Fruit fly (Drosophila melanogaster) whole organism, embryonic: ENCODE measurements around the gene CG42305.

Experiments
- Antp ChIP-seq: fragments of 200-800 bp; sonication (Bioruptor generic); optimal IDR thresholded peaks from 3 replicates; lab custom pipeline; 2016; ENCODE audit warnings: missing biosample characterization, missing genetic modification characterization
- CG10147 ChIP-seq: fragments of 200-800 bp; sonication (Bioruptor generic); optimal IDR thresholded peaks from 2 replicates; lab custom pipeline; 2019; ENCODE audit warnings: missing biosample characterization, mild to moderate bottlenecking, missing genetic modification characterization, moderate library complexity
- CG10565 ChIP-seq: fragments of 200-800 bp; sonication (Bioruptor generic); optimal IDR thresholded peaks from 3 replicates; lab custom pipeline; 2016; ENCODE audit warnings: missing biosample characterization, mild to moderate bottlenecking, missing genetic modification characterization
- CG13424 ChIP-seq: fragments of 200-800 bp; sonication (Bioruptor generic); optimal IDR thresholded peaks from 2 replicates; lab custom pipeline; 2019; ENCODE audit warnings: missing biosample characterization, mild to moderate bottlenecking, missing genetic modification characterization, moderate library complexity
- CG15514 ChIP-seq: fragments of 200-800 bp; sonication (Bioruptor generic); optimal IDR thresholded peaks from 3 replicates; lab custom pipeline; 2017; ENCODE audit warnings: missing biosample characterization, missing genetic modification characterization, mild to moderate bottlenecking, moderate library complexity, missing genetic modification reagents
- CG16813 ChIP-seq: fragments of 200-800 bp; sonication (Bioruptor generic); IDR thresholded peaks from 3 replicates; pipeline ENCODE4 v1.3.6; 2022; ENCODE audit warnings: missing biosample characterization, missing genetic modification characterization; ENCODE audit not compliant: partially characterized antibody
- CG18619 ChIP-seq: fragments of 200-800 bp; sonication (Bioruptor generic); optimal IDR thresholded peaks from 3 replicates; lab custom pipeline; 2017; ENCODE audit warnings: missing biosample characterization, mild to moderate bottlenecking, missing genetic modification characterization
- CG2116 ChIP-seq: fragments of 200-800 bp; sonication (Bioruptor generic); optimal IDR thresholded peaks from 3 replicates; lab custom pipeline; 2018; ENCODE audit warnings: missing biosample characterization, mild to moderate bottlenecking, missing genetic modification characterization
- CG2120 ChIP-seq: fragments of 200-800 bp; sonication (Bioruptor generic); optimal IDR thresholded peaks from 3 replicates; lab custom pipeline; 2016; ENCODE audit warnings: missing biosample characterization, missing genetic modification characterization
- CG2889 ChIP-seq: fragments of 200-800 bp; sonication (Bioruptor generic); IDR thresholded peaks from 3 replicates; pipeline ENCODE4 v1.3.6; 2022; ENCODE audit warnings: missing biosample characterization, missing genetic modification characterization
- CG30403 ChIP-seq: fragments of 200-800 bp; sonication (Bioruptor generic); optimal IDR thresholded peaks from 3 replicates; lab custom pipeline; 2016; ENCODE audit warnings: missing biosample characterization, missing genetic modification characterization
- CG30431 ChIP-seq: fragments of 200-800 bp; sonication (Bioruptor generic); optimal IDR thresholded peaks from 2 replicates; lab custom pipeline; 2017; ENCODE audit warnings: missing biosample characterization, missing genetic modification characterization
- CG3163 ChIP-seq: fragments of 200-800 bp; sonication (Bioruptor generic); optimal IDR thresholded peaks from 3 replicates; lab custom pipeline; 2016; ENCODE audit warnings: missing biosample characterization, missing genetic modification characterization
- CG32532 ChIP-seq: fragments of 200-800 bp; sonication (Bioruptor generic); IDR thresholded peaks from 2 replicates; pipeline ENCODE4 v1.3.6; 2022; ENCODE audit warnings: missing biosample characterization, missing genetic modification characterization
- CG42726 ChIP-seq: fragments of 200-800 bp; sonication (Bioruptor generic); IDR thresholded peaks from 2 replicates; pipeline ENCODE4 v1.3.6; 2022; ENCODE audit warnings: missing biosample characterization, missing genetic modification characterization; ENCODE audit not compliant: partially characterized antibody
- CG5180 ChIP-seq: fragments of 200-800 bp; sonication (Bioruptor generic); optimal IDR thresholded peaks from 3 replicates; lab custom pipeline; 2017; ENCODE audit warnings: missing biosample characterization, missing genetic modification characterization, mild to moderate bottlenecking, moderate library complexity, missing genetic modification reagents
- CG5953 ChIP-seq: fragments of 200-800 bp; sonication (Bioruptor generic); IDR thresholded peaks from 2 replicates; pipeline ENCODE4 v1.3.6; 2022; ENCODE audit warnings: missing biosample characterization, missing genetic modification characterization
- CG8478 ChIP-seq: fragments of >200 bp; optimal IDR thresholded peaks from 2 replicates; lab custom pipeline; 2018
- CkIIα-i1 ChIP-seq: fragments of 200-800 bp; sonication (Bioruptor generic); IDR thresholded peaks from 2 replicates; pipeline ENCODE4 v1.3.6; 2022; ENCODE audit warnings: missing biosample characterization, missing genetic modification characterization
- CrebB ChIP-seq: fragments of 200-800 bp; sonication (Bioruptor generic); optimal IDR thresholded peaks from 3 replicates; lab custom pipeline; 2018; ENCODE audit warnings: missing biosample characterization, mild to moderate bottlenecking, missing genetic modification characterization
- Dref ChIP-seq: fragments of 200-800 bp; sonication (Bioruptor generic); IDR thresholded peaks from 2 replicates; pipeline ENCODE4 v1.3.6; 2022; ENCODE audit warnings: missing biosample characterization, missing genetic modification characterization
- Fer1 ChIP-seq: fragments of 200-800 bp; sonication (Bioruptor generic); optimal IDR thresholded peaks from 2 replicates; lab custom pipeline; 2017; ENCODE audit warnings: missing biosample characterization, mild to moderate bottlenecking, missing genetic modification characterization
- HLH4C ChIP-seq: fragments of 200-800 bp; sonication (Bioruptor generic); IDR thresholded peaks from 3 replicates; pipeline ENCODE4 v1.3.6; 2022; ENCODE audit warnings: missing biosample characterization, missing genetic modification characterization; ENCODE audit not compliant: partially characterized antibody
- HLH54F ChIP-seq: fragments of 200-800 bp; sonication (Bioruptor generic); optimal IDR thresholded peaks from 3 replicates; lab custom pipeline; 2016; ENCODE audit warnings: missing biosample characterization, missing genetic modification characterization
- Hey ChIP-seq: fragments of 200-800 bp; sonication (Bioruptor generic); optimal IDR thresholded peaks from 3 replicates; lab custom pipeline; 2018; ENCODE audit warnings: missing biosample characterization, mild to moderate bottlenecking, missing genetic modification characterization
- MESR4 ChIP-seq: fragments of 200-800 bp; sonication (Bioruptor generic); optimal IDR thresholded peaks from 2 replicates; lab custom pipeline; 2018; ENCODE audit warnings: missing biosample characterization, mild to moderate bottlenecking, missing genetic modification characterization, moderate library complexity
- Max ChIP-seq: fragments of 200-800 bp; sonication (Bioruptor generic); optimal IDR thresholded peaks from 2 replicates; lab custom pipeline; 2016; ENCODE audit warnings: missing biosample characterization, mild to moderate bottlenecking, missing genetic modification characterization
- Mrtf ChIP-seq: fragments of 200-800 bp; sonication (Bioruptor generic); IDR thresholded peaks from 3 replicates; pipeline ENCODE4 v1.3.6; 2022; ENCODE audit warnings: missing biosample characterization, missing genetic modification characterization
- PHDP ChIP-seq: fragments of 200-800 bp; sonication (Bioruptor generic); optimal IDR thresholded peaks from 3 replicates; lab custom pipeline; 2018; ENCODE audit warnings: missing biosample characterization, mild to moderate bottlenecking, missing genetic modification characterization, moderate library complexity
- Ssrp ChIP-seq: fragments of 200-800 bp; sonication (Bioruptor generic); optimal IDR thresholded peaks from 2 replicates; lab custom pipeline; 2018; ENCODE audit warnings: missing biosample characterization, mild to moderate bottlenecking, missing genetic modification characterization, moderate library complexity
- al ChIP-seq: fragments of 200-800 bp; sonication (Bioruptor generic); IDR thresholded peaks from 2 replicates; pipeline ENCODE4 v1.3.6; 2022; ENCODE audit warnings: missing biosample characterization, missing genetic modification characterization
- ara ChIP-seq: fragments of 200-800 bp; sonication (Bioruptor generic); IDR thresholded peaks from 2 replicates; pipeline ENCODE4 v1.3.6; 2022; ENCODE audit warnings: missing biosample characterization, missing genetic modification characterization
- caup ChIP-seq: fragments of 200-800 bp; sonication (Bioruptor generic); optimal IDR thresholded peaks from 3 replicates; lab custom pipeline; 2017; ENCODE audit warnings: missing biosample characterization, mild to moderate bottlenecking, missing genetic modification characterization, moderate library complexity; ENCODE audit not compliant: severe bottlenecking
- cg ChIP-seq: fragments of 200-800 bp; sonication (Bioruptor generic); optimal IDR thresholded peaks from 3 replicates; lab custom pipeline; 2019; ENCODE audit warnings: missing biosample characterization, mild to moderate bottlenecking, missing genetic modification characterization, moderate library complexity
- fd96Cb ChIP-seq: fragments of 200-800 bp; sonication (Bioruptor generic); optimal IDR thresholded peaks from 2 replicates; lab custom pipeline; 2018; ENCODE audit warnings: missing biosample characterization, mild to moderate bottlenecking, missing genetic modification characterization, moderate library complexity
- hb ChIP-seq: fragments of 200-800 bp; sonication (Bioruptor generic); IDR thresholded peaks from 3 replicates; pipeline ENCODE4 v1.3.6; 2022; ENCODE audit warnings: missing biosample characterization, missing genetic modification characterization; ENCODE audit not compliant: partially characterized antibody
- hkb ChIP-seq, 2 experiments: fragments of 200-800 bp in 1 of 2; fragments of >200 bp in 1 of 2; sonication (Bioruptor generic) in 1 of 2; IDR thresholded peaks in 1 of 2; optimal IDR thresholded peaks in 1 of 2; 2 replicates each; pipeline versions ENCODE4 v1.3.6 to Lab custom; 2017 to 2022; ENCODE audit warnings: missing biosample characterization in 1 of 2, missing genetic modification characterization in 1 of 2
- ind ChIP-seq: fragments of 200-800 bp; sonication (Bioruptor generic); optimal IDR thresholded peaks from 3 replicates; lab custom pipeline; 2016; ENCODE audit warnings: missing biosample characterization, missing genetic modification characterization
- nmo ChIP-seq: fragments of 200-800 bp; sonication (Bioruptor generic); optimal IDR thresholded peaks from 2 replicates; lab custom pipeline; 2018; ENCODE audit warnings: missing biosample characterization, mild to moderate bottlenecking, missing genetic modification characterization, moderate library complexity
- pita ChIP-seq: fragments of 200-800 bp; sonication (Bioruptor generic); optimal IDR thresholded peaks from 2 replicates; lab custom pipeline; 2017; ENCODE audit warnings: missing biosample characterization, mild to moderate bottlenecking, missing genetic modification characterization
- prd ChIP-seq, 3 experiments: fragments of >200 bp in 2 of 3; fragments of 200-800 bp in 1 of 3; sonication (Bioruptor generic) in 1 of 3; optimal IDR thresholded peaks in 2 of 3; IDR thresholded peaks in 1 of 3; 2 replicates in 2 of 3; 3 replicates in 1 of 3; pipeline versions ENCODE4 v1.3.6 to Lab custom; 2017 to 2022; ENCODE audit warnings: missing biosample characterization in 1 of 3, missing genetic modification characterization in 1 of 3
- repo ChIP-seq: fragments of 200-800 bp; sonication (Bioruptor generic); optimal IDR thresholded peaks from 2 replicates; lab custom pipeline; 2016; ENCODE audit warnings: missing biosample characterization, missing genetic modification characterization
- scrt ChIP-seq: fragments of 200-800 bp; sonication (Bioruptor generic); optimal IDR thresholded peaks from 2 replicates; lab custom pipeline; 2018; ENCODE audit warnings: missing biosample characterization, mild to moderate bottlenecking, missing genetic modification characterization, moderate library complexity
- so ChIP-seq: fragments of 200-800 bp; sonication (Bioruptor generic); IDR thresholded peaks from 3 replicates; pipeline ENCODE4 v1.3.6; 2022; ENCODE audit warnings: missing biosample characterization, missing genetic modification characterization
- sob ChIP-seq: fragments of 200-800 bp; sonication (Bioruptor generic); IDR thresholded peaks from 2 replicates; pipeline ENCODE4 v1.3.6; 2022; ENCODE audit warnings: missing biosample characterization, missing genetic modification characterization
- tna ChIP-seq: fragments of 200-800 bp; sonication (Bioruptor generic); IDR thresholded peaks from 2 replicates; pipeline ENCODE4 v1.3.6; 2022; ENCODE audit warnings: missing biosample characterization, missing genetic modification characterization; ENCODE audit not compliant: partially characterized antibody

CG42305 gene

DNA sequence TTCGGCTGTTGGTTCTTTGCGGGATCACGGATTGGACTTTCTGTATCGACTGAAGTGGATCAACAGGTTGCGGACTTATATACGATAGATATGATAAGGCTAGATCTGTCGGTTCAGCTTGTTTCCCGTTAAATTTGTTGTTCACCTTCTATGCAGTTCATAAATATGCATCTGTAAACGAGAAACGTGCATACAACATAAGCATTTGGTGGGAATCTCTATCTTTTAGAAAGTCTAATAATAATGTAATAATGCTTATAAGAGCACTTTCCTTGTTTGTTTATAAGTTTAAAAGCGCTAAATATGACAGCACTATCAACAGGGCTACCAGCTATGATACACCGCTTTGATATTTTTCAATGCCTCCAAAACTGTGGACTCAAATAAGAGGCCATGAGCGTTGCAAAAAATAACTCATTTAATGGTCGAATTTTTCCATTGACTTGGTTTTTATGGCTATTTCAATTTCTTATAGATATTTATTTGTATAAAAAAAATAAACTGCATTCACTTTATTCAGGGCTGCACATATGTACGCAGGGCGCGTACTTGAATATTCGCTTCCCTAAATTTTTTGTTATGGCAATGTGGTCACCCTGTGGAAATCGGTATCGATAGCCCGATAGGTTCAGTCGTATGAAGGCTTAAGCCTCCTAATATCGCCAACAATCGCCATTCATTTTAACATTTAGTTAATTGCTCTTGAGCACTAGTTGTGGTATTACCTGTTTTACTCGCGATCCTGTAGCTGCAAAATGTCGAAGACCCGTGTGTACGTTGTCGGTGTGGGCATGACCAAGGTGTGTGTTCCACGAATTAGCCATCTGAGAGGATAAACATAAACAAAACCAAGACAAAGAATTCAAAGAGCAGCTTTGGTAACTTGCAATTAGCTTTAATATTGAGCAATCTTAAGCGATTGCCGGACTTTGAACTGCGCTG lies 18.4 kb downstream of the CG42305 start, which contains the start of the genes CG17597 and ScpX (continued):
- TF ChIP-seq al (GFP tag; lab: Robert Waterston, UW) (no peak; the same call in 1 of the 2 replicates), pita (peak; percentile 33), CG10565 (no peak), ind (GFP tag; lab: Kevin White, UChicago) (peak; percentile 72), CG18619 (GFP tag; lab: Kevin White, UChicago) (peak; percentile 44), CkIIα-i1 (no peak), CG3163 (GFP tag; lab: Kevin White, UChicago) (no peak), hkb (optimal IDR thresholded peaks at IDR 0.05; lab: Kevin White, UChicago) (no peak), hkb (GFP tag; IDR thresholded peaks at IDR 0.05; lab: Robert Waterston, UW) (no peak; the same call in 1 of the 2 replicates), CG5180 (GFP tag; lab: Kevin White, UChicago) (peak; percentile 34), HLH54F (peak; percentile 68), cg (no peak), HLH4C (GFP tag; lab: Robert Waterston, UW) (peak; percentile 90), CG15514 (GFP tag; lab: Kevin White, UChicago) (peak; percentile 82), nmo (GFP tag; lab: Kevin White, UChicago) (peak; percentile 81), CG10147 (GFP tag; lab: Kevin White, UChicago) (peak; percentile 60), CG8478 (lab: Kevin White, UChicago) (no peak), CG30403 (GFP tag; lab: Kevin White, UChicago) (peak; percentile 77), CG32532 (GFP tag; lab: Robert Waterston, UW) (peak; percentile 47; the same call in 1 of the 2 replicates), CG42726 (GFP tag; lab: Robert Waterston, UW) (peak; percentile 73), CG2120 (GFP tag; lab: Kevin White, UChicago) (peak; percentile 79), caup (peak; percentile 34), CG16813 (peak; percentile 81), tna (GFP tag; lab: Robert Waterston, UW) (peak; percentile 89), CG5953 (GFP tag; lab: Robert Waterston, UW) (no peak), Hey (tag; lab: Kevin White, UChicago) (peak; percentile 40), fd96Cb (tag; lab: Kevin White, UChicago) (peak; percentile 40), CG2116 (GFP tag; lab: Kevin White, UChicago) (peak; percentile 79), Mrtf (0 out of 3 replicates have a peak, but pooled peaks have one; percentile 16), MESR4 (GFP tag; lab: Kevin White, UChicago) (peak; percentile 74), CG13424 (tag; lab: Kevin White, UChicago) (peak; percentile 67), CG2889 (no peak), Dref (GFP tag; lab: Robert Waterston, UW) (peak; percentile 93), ara (GFP tag; lab: Robert Waterston, UW) (no peak; the same call in 1 of the 2 replicates), Fer1 (GFP tag; lab: Kevin White, UChicago) (peak; percentile 49), prd (optimal IDR thresholded peaks at IDR 0.05; lab: Kevin White, UChicago) (no peak), prd (GFP tag; IDR thresholded peaks at IDR 0.05; lab: Robert Waterston, UW) (peak; percentile 69; the same call in 2 of the 3 replicates), scrt (GFP tag; lab: Kevin White, UChicago) (peak; percentile 90), sob (GFP tag; lab: Robert Waterston, UW) (0 out of 2 replicates have a peak, but pooled peaks have one; percentile 45), CrebB (tag; lab: Kevin White, UChicago) (peak; percentile 16), Max (GFP tag; lab: Kevin White, UChicago) (peak; percentile 68), repo (GFP tag; lab: Kevin White, UChicago) (peak; percentile 63), CG30431 (GFP tag; lab: Kevin White, UChicago) (peak; percentile 47), Ssrp (tag; lab: Kevin White, UChicago) (peak; percentile 54), PHDP (peak; percentile 54), so (GFP tag; lab: Robert Waterston, UW) (peak; percentile 40; the same call in 1 of the 3 replicates), Antp (GFP tag; lab: Kevin White, UChicago) (peak; percentile 53), hb (peak; percentile 78)
